Fruit fly (Drosophila melanogaster) ovary, adult (tissue): ENCODE measurements around the gene Faa.

Experiments used
- CG17801 ChIP-seq: fragments of 200-800 bp; optimal IDR thresholded peaks from 2 replicates; lab custom pipeline; 2019; ENCODE audit warnings: missing biosample characterization, mild to moderate bottlenecking, missing genetic modification characterization, moderate library complexity; ENCODE audit not compliant: partially characterized antibody

The Faa gene

DNA sequence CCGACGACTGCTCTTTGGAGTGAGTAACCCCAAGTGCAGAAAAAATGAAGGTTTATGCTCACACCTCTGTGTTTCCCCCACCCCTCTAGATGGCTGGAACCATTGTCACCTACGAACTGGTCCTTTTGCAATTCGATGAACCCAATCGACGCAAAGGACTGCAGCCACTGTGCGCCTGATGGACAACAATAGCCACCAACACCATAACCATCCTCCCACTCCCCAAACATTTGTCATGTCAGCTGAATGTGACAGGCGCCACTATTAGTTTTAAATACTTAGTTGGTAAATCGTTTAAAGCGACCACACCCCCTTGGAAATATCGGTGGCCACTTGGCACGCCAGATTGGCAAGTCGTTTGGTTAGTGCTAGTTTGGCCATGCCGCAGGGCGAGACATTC lies 45.4 kb downstream of the Faa start, which contains the start of the genes Gr64b and Gr64c:
TSS of gene Gr64b (plus strand) at position 301 of the 400 bp plus-strand sequence.
TSS of gene Gr64c (plus strand) at position 301 of the 400 bp plus-strand sequence.
- TF ChIP-seq CG17801 = no peak

DNA sequence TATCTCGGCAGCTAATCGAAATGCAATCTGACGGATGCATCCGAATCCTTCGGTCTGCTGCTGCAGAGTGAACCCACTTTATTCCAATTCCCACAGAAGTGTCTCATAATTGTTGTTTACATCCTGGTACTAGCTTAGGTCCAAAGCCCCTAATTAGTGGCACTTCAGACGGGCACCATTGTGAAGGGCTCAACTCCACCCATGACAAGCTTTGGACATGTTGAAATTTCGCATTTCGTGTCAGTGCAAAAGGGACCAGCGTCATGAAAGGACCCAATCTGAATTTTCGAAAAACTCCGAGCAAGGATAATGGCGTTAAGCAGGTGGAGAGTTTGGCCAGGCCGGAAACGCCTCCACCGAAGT lies 47.3 kb downstream of the Faa start, which contains the start of gene Gr64a:
TSS of gene Gr64a (plus strand) at position 264 of the 363 bp plus-strand sequence.
- TF ChIP-seq CG17801 = no peak

DNA sequence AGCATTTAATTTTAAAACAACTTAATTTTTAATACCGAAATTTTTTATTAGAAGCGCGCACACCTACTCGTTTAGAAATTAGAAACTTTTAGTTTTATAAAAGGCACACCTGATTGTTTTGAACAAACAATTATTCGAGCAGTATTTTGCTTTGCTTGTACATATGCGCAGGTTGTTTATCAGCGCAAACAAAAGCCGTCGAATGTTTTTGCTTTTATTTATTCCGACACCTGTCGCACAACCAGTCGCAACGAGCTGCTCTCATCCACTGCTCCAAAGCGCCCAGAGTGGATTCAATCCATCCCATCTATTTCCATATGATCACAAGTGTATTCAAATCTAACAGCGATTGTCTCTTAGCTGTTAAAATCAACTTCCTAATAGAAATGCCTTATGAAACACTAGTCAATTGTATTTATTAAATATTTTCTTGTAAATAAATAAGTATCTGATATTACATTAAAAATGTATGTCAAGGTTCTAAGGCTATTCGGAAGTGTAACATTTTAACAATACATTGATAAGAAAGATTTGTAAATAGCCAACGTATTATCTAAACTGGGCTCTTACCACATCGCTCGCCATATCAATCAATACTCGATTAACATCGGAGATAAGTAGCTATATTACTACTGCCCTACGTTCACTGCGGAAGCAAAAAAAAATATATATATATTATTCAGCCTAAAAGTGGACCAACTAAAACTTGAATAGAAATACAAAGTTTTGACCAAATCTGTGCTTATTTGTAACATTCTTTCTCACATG lies 47.8 kb downstream of the Faa start, which contains the start of gene CG11594:
TSS of gene CG11594 (minus strand) at position 274 of the 768 bp plus-strand sequence.
- TF ChIP-seq CG17801 = no peak

DNA sequence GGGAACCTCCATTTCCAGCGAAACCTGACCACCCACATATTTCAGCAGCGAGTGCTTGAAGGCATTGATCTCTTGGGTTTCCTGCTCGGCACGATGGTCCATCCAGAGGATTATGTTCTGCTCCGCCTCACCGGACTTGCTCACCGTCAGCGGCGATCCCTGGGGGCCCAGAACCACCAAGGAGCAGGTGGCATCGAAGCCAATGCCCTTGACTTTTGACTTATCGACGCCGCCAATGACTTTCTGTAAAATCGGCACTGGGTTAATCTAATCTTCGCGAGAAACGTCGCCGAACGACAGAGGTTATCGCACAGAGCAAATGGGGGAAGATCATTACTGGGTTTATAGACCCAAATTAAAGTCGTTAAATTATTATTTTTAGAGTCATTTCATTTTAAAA lies 49.3 kb downstream of the Faa start:
- no peak for TF ChIP-seq CG17801
